Fruit fly (Drosophila melanogaster) whole organism, prepupa: ENCODE results near the gene MTF-1.

Experiments used
- Blimp-1 ChIP-seq: fragments of 200-800 bp; sonication (Bioruptor generic); optimal IDR thresholded peaks from 3 replicates; lab custom pipeline; 2017; ENCODE audit warnings: missing biosample characterization, missing genetic modification characterization, mild to moderate bottlenecking, moderate library complexity, missing genetic modification reagents
- CG10631 ChIP-seq: fragments of 200-800 bp; sonication (Bioruptor generic); optimal IDR thresholded peaks from 2 replicates; lab custom pipeline; 2016; ENCODE audit warnings: missing biosample characterization, missing genetic modification characterization
- CG10669 ChIP-seq: fragments of 200-800 bp; sonication (Bioruptor generic); optimal IDR thresholded peaks from 3 replicates; lab custom pipeline; 2018; ENCODE audit warnings: missing biosample characterization, mild to moderate bottlenecking, missing genetic modification characterization, moderate library complexity
- CG11294 ChIP-seq: fragments of 200-800 bp; sonication (Bioruptor generic); IDR thresholded peaks from 2 replicates; pipeline ENCODE4 v1.3.6; 2022; ENCODE audit warnings: missing biosample characterization, missing genetic modification characterization
- CG11762 ChIP-seq: fragments of 200-800 bp; sonication (Bioruptor generic); optimal IDR thresholded peaks from 3 replicates; lab custom pipeline; 2016; ENCODE audit warnings: missing biosample characterization, missing genetic modification characterization; ENCODE audit not compliant: insufficient read depth
- CG11902 ChIP-seq: fragments of 200-800 bp; sonication (Bioruptor generic); optimal IDR thresholded peaks from 3 replicates; lab custom pipeline; 2016; ENCODE audit warnings: missing biosample characterization, missing genetic modification characterization
- CG15336 ChIP-seq: fragments of 200-800 bp; sonication (Bioruptor generic); IDR thresholded peaks from 2 replicates; pipeline ENCODE4 v1.3.6; 2022; ENCODE audit warnings: missing biosample characterization, missing genetic modification characterization
- CG1621 ChIP-seq: fragments of 200-800 bp; sonication (Bioruptor generic); optimal IDR thresholded peaks from 3 replicates; lab custom pipeline; 2018; ENCODE audit warnings: missing biosample characterization, mild to moderate bottlenecking, missing genetic modification characterization
- CG16779 ChIP-seq: fragments of 200-800 bp; sonication (Bioruptor generic); optimal IDR thresholded peaks from 3 replicates; lab custom pipeline; 2017; ENCODE audit warnings: missing biosample characterization, mild to moderate bottlenecking, missing genetic modification characterization
- CG3032 ChIP-seq: fragments of 200-800 bp; optimal IDR thresholded peaks from 2 replicates; lab custom pipeline; 2019; ENCODE audit warnings: missing biosample characterization, mild to moderate bottlenecking, missing genetic modification characterization, moderate library complexity
- CG31627 ChIP-seq: fragments of 200-800 bp; sonication (Bioruptor generic); optimal IDR thresholded peaks from 3 replicates; lab custom pipeline; 2016; ENCODE audit warnings: missing biosample characterization, missing genetic modification characterization
- CG32006 ChIP-seq: fragments of 200-800 bp; sonication (Bioruptor generic); optimal IDR thresholded peaks from 3 replicates; lab custom pipeline; 2017; ENCODE audit warnings: missing biosample characterization, mild to moderate bottlenecking, missing genetic modification characterization
- CG34406 ChIP-seq: fragments of 200-800 bp; sonication (Bioruptor generic); optimal IDR thresholded peaks from 3 replicates; lab custom pipeline; 2016; ENCODE audit warnings: missing biosample characterization, missing genetic modification characterization
- CG4318 ChIP-seq: fragments of 200-800 bp; sonication (Bioruptor generic); optimal IDR thresholded peaks from 3 replicates; lab custom pipeline; 2017; ENCODE audit warnings: missing biosample characterization, mild to moderate bottlenecking, missing genetic modification characterization
- CG6276 ChIP-seq: fragments of 200-800 bp; sonication (Bioruptor generic); optimal IDR thresholded peaks from 2 replicates; lab custom pipeline; 2017; ENCODE audit warnings: missing biosample characterization, mild to moderate bottlenecking, missing genetic modification characterization
- CG6792 ChIP-seq: fragments of 200-800 bp; sonication (Bioruptor generic); optimal IDR thresholded peaks from 3 replicates; lab custom pipeline; 2016; ENCODE audit warnings: missing biosample characterization, missing genetic modification characterization
- CG7368 ChIP-seq: fragments of 200-800 bp; sonication (Bioruptor generic); optimal IDR thresholded peaks from 3 replicates; lab custom pipeline; 2016; ENCODE audit warnings: missing biosample characterization, missing genetic modification characterization
- CG8119 ChIP-seq: fragments of 200-800 bp; sonication (Bioruptor generic); IDR thresholded peaks from 3 replicates; pipeline ENCODE4 v1.3.6; 2022; ENCODE audit warnings: missing biosample characterization, missing genetic modification characterization
- CG8319 ChIP-seq: fragments of 200-800 bp; sonication (Bioruptor generic); optimal IDR thresholded peaks from 3 replicates; lab custom pipeline; 2016; ENCODE audit warnings: missing biosample characterization, missing genetic modification characterization
- CG8632 ChIP-seq: fragments of 200-800 bp; sonication (Bioruptor generic); optimal IDR thresholded peaks from 3 replicates; lab custom pipeline; 2016; ENCODE audit warnings: missing biosample characterization, missing genetic modification characterization
- CG9139 ChIP-seq: fragments of 200-800 bp; sonication (Bioruptor generic); optimal IDR thresholded peaks from 3 replicates; lab custom pipeline; 2017; ENCODE audit warnings: missing biosample characterization, mild to moderate bottlenecking, missing genetic modification characterization
- Eip75B ChIP-seq: fragments of 200-800 bp; sonication (Bioruptor generic); optimal IDR thresholded peaks from 3 replicates; lab custom pipeline; 2016; ENCODE audit warnings: missing biosample characterization, missing genetic modification characterization
- Eip78C ChIP-seq: fragments of 200-800 bp; sonication (Bioruptor generic); peaks from one replicate; lab custom pipeline; 2016; ENCODE audit warnings: missing biosample characterization, missing genetic modification characterization
- Eip93F ChIP-seq: fragments of 200-800 bp; sonication (Bioruptor generic); optimal IDR thresholded peaks from 2 replicates; lab custom pipeline; 2016; ENCODE audit warnings: missing biosample characterization, mild to moderate bottlenecking, missing genetic modification characterization
- Ets21C ChIP-seq: fragments of 200-800 bp; sonication (Bioruptor generic); optimal IDR thresholded peaks from 3 replicates; lab custom pipeline; 2016; ENCODE audit warnings: missing biosample characterization, missing genetic modification characterization
- Ets96B ChIP-seq: fragments of 200-800 bp; optimal IDR thresholded peaks from 2 replicates; lab custom pipeline; 2019; ENCODE audit warnings: missing biosample characterization, mild to moderate bottlenecking, missing genetic modification characterization, moderate library complexity
- Gug ChIP-seq: fragments of 200-800 bp; sonication (Bioruptor generic); IDR thresholded peaks from 2 replicates; pipeline ENCODE4 v1.3.6; 2022; ENCODE audit warnings: missing biosample characterization, missing genetic modification characterization
- Hr38 ChIP-seq: sonication (Bioruptor generic); optimal IDR thresholded peaks from 2 replicates; lab custom pipeline; 2016; ENCODE audit warnings: missing biosample characterization, missing genetic modification characterization
- Hr39 ChIP-seq: fragments of 200-800 bp; sonication (Bioruptor generic); optimal IDR thresholded peaks from 2 replicates; lab custom pipeline; 2016; ENCODE audit warnings: missing biosample characterization, missing genetic modification characterization
- Lpt ChIP-seq: fragments of 200-800 bp; sonication (Bioruptor generic); optimal IDR thresholded peaks from 3 replicates; lab custom pipeline; 2016; ENCODE audit warnings: missing biosample characterization, missing genetic modification characterization
- Met ChIP-seq: fragments of 200-800 bp; sonication (Bioruptor generic); optimal IDR thresholded peaks from 3 replicates; lab custom pipeline; 2016; ENCODE audit warnings: missing biosample characterization, missing genetic modification characterization
- OdsH ChIP-seq: fragments of 200-800 bp; sonication (Bioruptor generic); optimal IDR thresholded peaks from 3 replicates; lab custom pipeline; 2016; ENCODE audit warnings: missing biosample characterization, missing genetic modification characterization
- Smox ChIP-seq: fragments of 200-800 bp; sonication (Bioruptor generic); optimal IDR thresholded peaks from 3 replicates; lab custom pipeline; 2016; ENCODE audit warnings: missing biosample characterization, missing genetic modification characterization
- Sox102F ChIP-seq: fragments of 200-800 bp; sonication (Bioruptor generic); optimal IDR thresholded peaks from 2 replicates; lab custom pipeline; 2016; ENCODE audit warnings: missing biosample characterization, mild to moderate bottlenecking, missing genetic modification characterization
- Sox14 ChIP-seq: fragments of 200-800 bp; sonication (Bioruptor generic); optimal IDR thresholded peaks from 3 replicates; lab custom pipeline; 2016; ENCODE audit warnings: missing biosample characterization, missing genetic modification characterization
- acj6 ChIP-seq: fragments of 200-800 bp; sonication (Bioruptor generic); optimal IDR thresholded peaks from 3 replicates; lab custom pipeline; 2016; ENCODE audit warnings: missing biosample characterization, missing genetic modification characterization
- cyc ChIP-seq: fragments of 200-800 bp; sonication (Bioruptor generic); optimal IDR thresholded peaks from 3 replicates; lab custom pipeline; 2016; ENCODE audit warnings: missing biosample characterization, missing genetic modification characterization
- dac ChIP-seq: fragments of 200-800 bp; sonication (Bioruptor generic); optimal IDR thresholded peaks from 2 replicates; lab custom pipeline; 2017; ENCODE audit warnings: missing biosample characterization, mild to moderate bottlenecking, missing genetic modification characterization
- dsx ChIP-seq: fragments of 200-800 bp; optimal IDR thresholded peaks from 3 replicates; lab custom pipeline; 2019; ENCODE audit warnings: missing biosample characterization, mild to moderate bottlenecking, missing genetic modification characterization, moderate library complexity; ENCODE audit not compliant: poor library complexity, severe bottlenecking
- eg ChIP-seq: fragments of 200-800 bp; sonication (Bioruptor generic); IDR thresholded peaks from 3 replicates; pipeline ENCODE4 v1.3.6; 2022; ENCODE audit warnings: missing biosample characterization, missing genetic modification characterization
- esn ChIP-seq: fragments of 200-800 bp; sonication (Bioruptor generic); optimal IDR thresholded peaks from 2 replicates; lab custom pipeline; 2016; ENCODE audit warnings: missing biosample characterization, mild to moderate bottlenecking, missing genetic modification characterization, moderate library complexity
- fd59A ChIP-seq: fragments of 200-800 bp; sonication (Bioruptor generic); optimal IDR thresholded peaks from 2 replicates; lab custom pipeline; 2017; ENCODE audit warnings: missing biosample characterization, mild to moderate bottlenecking, missing genetic modification characterization, missing genetic modification reagents
- fd85E ChIP-seq: fragments of 200-800 bp; sonication (Bioruptor generic); optimal IDR thresholded peaks from 3 replicates; lab custom pipeline; 2016; ENCODE audit warnings: missing biosample characterization, missing genetic modification characterization
- lz ChIP-seq: fragments of 200-800 bp; sonication (Bioruptor generic); optimal IDR thresholded peaks from 3 replicates; lab custom pipeline; 2016; ENCODE audit warnings: missing biosample characterization, missing genetic modification characterization
- net ChIP-seq: fragments of 200-800 bp; sonication (Bioruptor generic); optimal IDR thresholded peaks from 3 replicates; lab custom pipeline; 2016; ENCODE audit warnings: missing biosample characterization, missing genetic modification characterization
- pdm3 ChIP-seq: fragments of 200-800 bp; sonication (Bioruptor generic); optimal IDR thresholded peaks from 3 replicates; lab custom pipeline; 2016; ENCODE audit warnings: missing biosample characterization, missing genetic modification characterization
- spab ChIP-seq: fragments of 200-800 bp; sonication (Bioruptor generic); optimal IDR thresholded peaks from 2 replicates; lab custom pipeline; 2017; ENCODE audit warnings: missing biosample characterization, mild to moderate bottlenecking, missing genetic modification characterization, missing genetic modification reagents
- svp ChIP-seq: fragments of 200-800 bp; sonication (Bioruptor generic); peaks from one replicate; lab custom pipeline; 2016; ENCODE audit warnings: missing biosample characterization, missing genetic modification characterization
- topi ChIP-seq: fragments of 200-800 bp; sonication (Bioruptor generic); optimal IDR thresholded peaks from 3 replicates; lab custom pipeline; 2016; ENCODE audit warnings: missing biosample characterization, missing genetic modification characterization
- vri ChIP-seq: fragments of 200-800 bp; sonication (Bioruptor generic); optimal IDR thresholded peaks from 3 replicates; lab custom pipeline; 2016; ENCODE audit warnings: missing biosample characterization, mild to moderate bottlenecking, missing genetic modification characterization

The MTF-1 gene

dm6 chr3L:9456389-9456788 lies 26.3 kb downstream of the MTF-1 start:
- peak; percentile 18 for TF ChIP-seq CG6792
- TF ChIP-seq Gug (GFP tag; lab: Robert Waterston, UW): no peak
- TF ChIP-seq Eip78C: peak; percentile 20
- no peak for TF ChIP-seq fd85E
- TF ChIP-seq fd59A: no peak
- TF ChIP-seq dac (GFP tag; lab: Kevin White, UChicago): no peak
- TF ChIP-seq Met: peak; percentile 1
- TF ChIP-seq eg (GFP tag; lab: Robert Waterston, UW): no peak
- TF ChIP-seq CG31627: no peak
- TF ChIP-seq dsx (GFP tag; lab: Kevin White, UChicago): no peak
- no peak for TF ChIP-seq Ets21C (GFP tag; lab: Kevin White, UChicago)
- TF ChIP-seq, all 60 proteins: peak for 3

dm6 chr3L:9457619-9458092 lies 27.5 kb downstream of the MTF-1 start, which contains the start of gene CG3437:
CG3437 (minus strand) TSS chr3L:9457669.
- TF ChIP-seq dac (GFP tag; lab: Kevin White, UChicago) (peak; percentile 99), CG6276 (GFP tag; lab: Kevin White, UChicago) (peak; percentile 100), CG11902 (GFP tag; lab: Kevin White, UChicago) (peak; percentile 99), Smox (peak; percentile 99), OdsH (GFP tag; lab: Kevin White, UChicago) (peak; percentile 99), cyc (GFP tag; lab: Kevin White, UChicago) (peak; percentile 99), Sox102F (GFP tag; lab: Kevin White, UChicago) (peak; percentile 99), Hr38 (peak; percentile 96), CG8119 (GFP tag; lab: Robert Waterston, UW) (peak; percentile 100), Sox14 (GFP tag; lab: Kevin White, UChicago) (peak; percentile 100), Lpt (GFP tag; lab: Kevin White, UChicago) (peak; percentile 98), eg (GFP tag; lab: Robert Waterston, UW) (peak; percentile 100), Eip78C (peak; percentile 100), vri (GFP tag; lab: Kevin White, UChicago) (peak; percentile 99), svp (GFP tag; lab: Kevin White, UChicago) (peak; percentile 100), CG8319 (GFP tag; lab: Kevin White, UChicago) (peak; percentile 98), acj6 (GFP tag; lab: Kevin White, UChicago) (peak; percentile 99), CG6792 (peak; percentile 99), esn (GFP tag; lab: Kevin White, UChicago) (peak; percentile 100), Blimp-1 (GFP tag; lab: Kevin White, UChicago) (peak; percentile 97), Eip93F (GFP tag; lab: Kevin White, UChicago) (peak; percentile 98), CG10631 (GFP tag; lab: Kevin White, UChicago) (peak; percentile 99), CG11294 (GFP tag; lab: Robert Waterston, UW) (peak; percentile 99), CG1621 (tag; lab: Kevin White, UChicago) (peak; percentile 99), spab (GFP tag; lab: Kevin White, UChicago) (peak; percentile 99), CG15336 (GFP tag; lab: Robert Waterston, UW) (peak; percentile 100), net (GFP tag; lab: Kevin White, UChicago) (peak; percentile 100), topi (GFP tag; lab: Kevin White, UChicago) (peak; percentile 99), Hr39 (peak; percentile 99), CG4318 (peak; percentile 99), Met (peak; percentile 99), CG10669 (peak; percentile 99), Eip75B (peak; percentile 100), CG34406 (GFP tag; lab: Kevin White, UChicago) (peak; percentile 99), dsx (GFP tag; lab: Kevin White, UChicago) (peak; percentile 97), Ets96B (tag; lab: Kevin White, UChicago) (peak; percentile 98), CG11762 (peak; percentile 99), CG32006 (GFP tag; lab: Kevin White, UChicago) (peak; percentile 100), CG8632 (GFP tag; lab: Kevin White, UChicago) (peak; percentile 99), lz (GFP tag; lab: Kevin White, UChicago) (peak; percentile 100), fd59A (peak; percentile 99), CG3032 (tag; lab: Kevin White, UChicago) (peak; percentile 98), pdm3 (GFP tag; lab: Kevin White, UChicago) (peak; percentile 100), CG9139 (GFP tag; lab: Kevin White, UChicago) (peak; percentile 98), CG16779 (tag; lab: Kevin White, UChicago) (peak; percentile 99), CG7368 (GFP tag; lab: Kevin White, UChicago) (peak; percentile 98)
